Worm (Caenorhabditis elegans): ENCODE data around the gene mxl-3.

mxl-3 gene

DNA sequence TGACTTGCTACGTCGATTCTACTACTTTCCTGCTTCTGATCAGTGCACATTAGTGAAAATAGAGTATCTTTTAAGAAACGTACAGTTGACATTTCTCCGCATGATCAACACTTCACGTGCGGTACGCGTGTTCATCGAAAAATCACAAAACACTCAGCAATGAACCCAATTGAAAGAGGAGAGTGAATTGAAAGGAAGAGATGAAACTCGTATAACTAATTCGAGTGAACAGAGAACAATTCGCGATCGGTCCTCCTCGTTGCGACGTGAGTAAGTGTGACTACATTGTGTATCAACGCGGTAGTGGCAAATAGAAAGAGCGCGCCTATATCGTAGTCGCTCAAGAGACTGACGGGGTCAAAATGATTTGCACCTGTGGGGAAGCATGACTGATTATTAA is 2.9 kb upstream of the mxl-3 start (continued):
- TF ChIP-seq snpc-3.4 (tag; optimal IDR thresholded peaks at IDR 0.05) (no peak), C06A6.2 (GFP tag; conservative IDR thresholded peaks at IDR 0.05) (no peak), pha-4 (tag; optimal IDR thresholded peaks at IDR 0.05) (peak; percentile 41), nfya-1 (tag; optimal IDR thresholded peaks at IDR 0.05; ENCODE audit: borderline replicate concordance, insufficient read depth) (no peak), aptf-3 (GFP tag; IDR thresholded peaks at IDR 0.05) (no peak), F10E7.11 (tag; optimal IDR thresholded peaks at IDR 0.05) (no peak), madf-6 (GFP tag; IDR thresholded peaks at IDR 0.05) (no peak), nfyb-1 (GFP tag; IDR thresholded peaks at IDR 0.05) (0 out of 2 replicates have a peak, but pooled peaks have one; percentile 20), cebp-2 (GFP tag; IDR thresholded peaks at IDR 0.05) (no peak), ceh-58 (GFP tag; IDR thresholded peaks at IDR 0.05) (no peak), snpc-1.3 (tag; optimal IDR thresholded peaks at IDR 0.05; ENCODE audit: insufficient read depth) (no peak), B0019.2 (GFP tag; conservative IDR thresholded peaks at IDR 0.05) (no peak), ceh-79 (tag; optimal IDR thresholded peaks at IDR 0.05) (no peak), die-1 (tag; optimal IDR thresholded peaks at IDR 0.05) (no peak), B0035.1 (tag; optimal IDR thresholded peaks at IDR 0.05) (no peak), F22D6.2 (tag; optimal IDR thresholded peaks at IDR 0.05) (peak; percentile 53), tbp1 (GFP tag; optimal IDR thresholded peaks at IDR 0.05) (peak; percentile 29), lin-26 (GFP tag; IDR thresholded peaks at IDR 0.05) (no peak), atf-7 (tag; optimal IDR thresholded peaks at IDR 0.05) (peak; percentile 66), nhr-120 (GFP tag; IDR thresholded peaks at IDR 0.05) (no peak), mel-28 (tag; optimal IDR thresholded peaks at IDR 0.05; ENCODE audit: borderline replicate concordance) (no peak), F52B5.7 (tag; optimal IDR thresholded peaks at IDR 0.05) (no peak), rpc-1 (optimal IDR thresholded peaks at IDR 0.05) (no peak), rpc-1 (tag; optimal IDR thresholded peaks at IDR 0.05) (no peak), bed-2 (GFP tag; IDR thresholded peaks at IDR 0.05) (no peak), hsf-1 (GFP tag; IDR thresholded peaks at IDR 0.05) (no peak), lin-54 (GFP tag; optimal IDR thresholded peaks at IDR 0.05) (no peak), xnd-1 (tag; optimal IDR thresholded peaks at IDR 0.05) (no peak), dpl-1 (GFP tag; optimal IDR thresholded peaks at IDR 0.05) (no peak), tlf-1 (GFP tag; optimal IDR thresholded peaks at IDR 0.05) (peak; percentile 33), ekl-4 (GFP tag; IDR thresholded peaks at IDR 0.05) (no peak), ceh-40 (GFP tag; IDR thresholded peaks at IDR 0.05) (no peak), lir-1 (GFP tag; conservative IDR thresholded peaks at IDR 0.05) (no peak), F39B2.1 (GFP tag; IDR thresholded peaks at IDR 0.05) (no peak), nfya-2 (GFP tag; IDR thresholded peaks at IDR 0.05) (no peak), ztf-18 (tag; optimal IDR thresholded peaks at IDR 0.05) (no peak), fkh-3 (tag; optimal IDR thresholded peaks at IDR 0.05) (no peak), ztf-25 (GFP tag; IDR thresholded peaks at IDR 0.05) (no peak), pbrm-1 (GFP tag; IDR thresholded peaks at IDR 0.05) (no peak), ztf-6 (GFP tag; IDR thresholded peaks at IDR 0.05) (no peak), T26A5.8 (tag; optimal IDR thresholded peaks at IDR 0.05) (no peak), let-607 (tag; optimal IDR thresholded peaks at IDR 0.05) (peak in 1 of 2 experiments; percentile 14), ccch-3 (GFP tag; optimal IDR thresholded peaks at IDR 0.05) (no peak), egl-18 (GFP tag; IDR thresholded peaks at IDR 0.05) (no peak), F55B11.4 (tag; optimal IDR thresholded peaks at IDR 0.05; ENCODE audit: borderline replicate concordance, insufficient read depth) (no peak), D2030.7 (GFP tag; IDR thresholded peaks at IDR 0.05) (no peak), F49E8.2 (tag; optimal IDR thresholded peaks at IDR 0.05; ENCODE audit: insufficient read depth) (no peak), lag-1 (GFP tag; IDR thresholded peaks at IDR 0.05) (no peak), Y95B8A.8 (GFP tag; IDR thresholded peaks at IDR 0.05) (no peak), B0336.3 (GFP tag; IDR thresholded peaks at IDR 0.05) (0 out of 2 replicates have a peak, but pooled peaks have one; percentile 50)

Measured in whole organism, young adult.